Worm (Caenorhabditis elegans): Measurements from ENCODE around the gene F41G3.19.

F41G3.19 gene

DNA sequence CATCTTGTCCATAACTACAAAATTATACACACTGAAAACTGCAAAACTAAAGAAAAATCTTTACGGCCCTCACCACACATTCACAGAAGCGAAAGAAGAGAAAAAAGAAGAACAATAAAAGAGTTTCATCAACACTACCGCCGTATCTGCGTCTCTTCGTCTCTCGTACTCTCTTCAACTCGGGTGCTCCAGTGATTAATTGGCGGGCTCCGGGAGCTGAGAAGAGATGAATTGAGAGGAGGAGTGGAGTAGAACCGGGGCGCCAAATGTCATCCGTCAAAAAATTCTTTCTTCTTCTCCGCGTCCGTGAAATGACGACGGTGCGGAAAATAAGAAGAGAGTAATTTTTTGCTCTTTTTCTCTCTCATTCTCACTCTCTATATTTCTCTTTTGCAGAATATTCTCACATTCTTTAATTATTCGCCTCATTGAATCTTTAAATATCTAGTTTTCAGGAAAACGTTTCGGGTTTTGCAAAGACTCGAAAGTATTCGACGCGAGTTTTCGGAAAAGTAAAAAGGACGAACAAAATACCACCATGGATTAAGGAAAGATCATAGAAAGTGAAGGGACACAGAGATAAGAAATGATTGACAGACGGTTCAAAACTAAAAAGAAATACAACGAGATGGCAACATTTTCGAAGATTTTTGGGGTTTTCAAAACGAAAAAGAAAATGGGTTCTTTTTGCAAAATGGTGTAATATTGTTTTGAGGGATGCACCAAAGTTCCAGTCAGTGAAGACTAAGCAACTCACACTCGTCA is 44.2 kb downstream of the F41G3.19 start:
- TF ChIP-seq W03F9.2 (tag; optimal IDR thresholded peaks at IDR 0.05): no peak
- TF ChIP-seq dao-5 (tag; optimal IDR thresholded peaks at IDR 0.05): no peak
- no peak for TF ChIP-seq him-1 (tag; optimal IDR thresholded peaks at IDR 0.05)

DNA sequence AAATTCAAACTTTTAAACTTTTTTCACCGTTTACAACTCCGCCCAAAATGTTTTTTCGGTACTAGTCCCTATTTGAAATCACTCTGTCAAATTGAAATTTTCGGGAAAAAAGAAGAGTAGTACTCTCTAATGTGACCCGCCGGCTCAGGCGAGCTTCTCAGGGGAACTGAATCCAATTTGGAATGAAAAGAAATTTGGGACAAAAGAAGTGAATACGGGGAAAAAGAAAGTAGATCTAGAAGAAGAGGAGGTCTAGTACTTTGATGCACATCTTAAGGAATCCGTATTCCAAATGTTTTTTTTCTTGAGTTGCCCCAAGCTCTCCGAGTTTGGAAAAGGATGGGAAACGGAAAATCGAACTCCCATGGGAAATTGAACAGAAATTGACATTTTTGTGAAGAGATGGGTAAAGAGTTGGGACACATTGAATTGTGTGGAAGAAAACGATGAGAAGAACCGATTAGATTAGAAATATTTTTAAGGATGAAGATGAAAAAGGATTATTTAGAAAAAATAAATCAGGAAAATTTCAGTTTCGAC is 45.3 kb downstream of the F41G3.19 start:
- TF ChIP-seq dao-5 (tag; optimal IDR thresholded peaks at IDR 0.05): no peak
- no peak for TF ChIP-seq W03F9.2 (tag; optimal IDR thresholded peaks at IDR 0.05)
- TF ChIP-seq him-1 (tag; optimal IDR thresholded peaks at IDR 0.05): no peak

DNA sequence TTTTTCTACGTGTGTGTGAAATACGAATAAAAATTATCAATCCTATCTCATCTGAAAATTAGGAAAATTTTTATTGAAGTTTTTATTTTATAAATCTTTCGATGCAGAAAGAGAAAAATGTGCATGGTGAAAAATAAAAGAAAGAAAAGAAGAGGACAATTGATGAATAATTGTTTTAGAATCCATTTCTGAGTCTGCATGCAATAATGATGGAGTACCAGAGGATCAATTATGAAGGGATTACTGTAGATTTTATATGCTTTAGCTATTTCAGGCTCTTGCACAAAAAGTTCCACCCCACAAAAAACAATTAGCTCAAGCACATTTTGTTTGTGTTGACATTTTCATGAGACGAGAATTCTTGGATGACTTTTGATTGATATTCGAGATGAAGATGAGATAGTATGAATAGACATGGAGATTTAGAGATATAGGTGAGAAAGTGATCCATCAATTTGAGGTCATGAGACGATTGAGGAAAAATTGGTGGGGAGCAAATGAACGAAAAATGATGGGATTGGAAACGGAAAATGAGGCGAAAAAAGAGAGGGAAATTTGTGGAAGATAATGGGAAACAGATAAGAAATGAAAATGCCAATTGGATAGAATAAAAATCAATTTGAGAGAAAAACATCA is 46.2 kb downstream of the F41G3.19 start, which contains the start of gene rpy-1:
Gene rpy-1, minus strand, starts transcription at position 51 of the 636 bp plus-strand sequence.
- TF ChIP-seq W03F9.2 (tag; optimal IDR thresholded peaks at IDR 0.05) (no peak), dao-5 (tag; optimal IDR thresholded peaks at IDR 0.05) (no peak), him-1 (tag; optimal IDR thresholded peaks at IDR 0.05) (no peak)
